Worm (Caenorhabditis elegans): ENCODE results near the gene nhr-143.

nhr-143 gene

ce11 chrV:9003291-9003690 lies 28.6 kb upstream of the nhr-143 start, which contains the start of gene srx-1:
TSS of gene srx-1 (plus strand) at chrV:9003672.
- TF ChIP-seq B0310.2 (tag; optimal IDR thresholded peaks at IDR 0.05) (no peak), sea-1 (GFP tag; conservative IDR thresholded peaks at IDR 0.05) (no peak), ets-7 (tag; optimal IDR thresholded peaks at IDR 0.05) (no peak), tbx-37 (GFP tag; conservative IDR thresholded peaks at IDR 0.05) (no peak), pes-1 (GFP tag; IDR thresholded peaks at IDR 0.05) (no peak), flt-1 (GFP tag; IDR thresholded peaks at IDR 0.05) (no peak), hmg-4 (GFP tag; optimal IDR thresholded peaks at IDR 0.05) (no peak), scrt-1 (GFP tag; IDR thresholded peaks at IDR 0.05) (no peak), hnd-1 (tag; optimal IDR thresholded peaks at IDR 0.05) (no peak), F13C5.2 (tag; optimal IDR thresholded peaks at IDR 0.05) (no peak), tra-4 (tag; optimal IDR thresholded peaks at IDR 0.05) (no peak), hmbx-1 (tag; optimal IDR thresholded peaks at IDR 0.05) (no peak), ceh-36 (tag; optimal IDR thresholded peaks at IDR 0.05) (no peak), ama-1 (optimal IDR thresholded peaks at IDR 0.05) (no peak), aly-1 (tag; optimal IDR thresholded peaks at IDR 0.05) (no peak), ceh-13 (GFP tag; optimal IDR thresholded peaks at IDR 0.05) (no peak), tbx-11 (GFP tag; IDR thresholded peaks at IDR 0.05) (no peak)

ce11 chrV:9001175-9001574 lies 26.4 kb upstream of the nhr-143 start, which contains the start of gene F59E11.2:
TSS of gene F59E11.2 (plus strand) at chrV:9001475.
- TF ChIP-seq tra-4 (tag; optimal IDR thresholded peaks at IDR 0.05) (no peak), B0310.2 (tag; optimal IDR thresholded peaks at IDR 0.05) (no peak)

- TF ChIP-seq ceh-13 (GFP tag; optimal IDR thresholded peaks at IDR 0.05) (no peak), B0310.2 (tag; optimal IDR thresholded peaks at IDR 0.05) (no peak), sea-1 (GFP tag; conservative IDR thresholded peaks at IDR 0.05) (no peak), flt-1 (GFP tag; IDR thresholded peaks at IDR 0.05) (no peak), aly-1 (tag; optimal IDR thresholded peaks at IDR 0.05) (no peak), F13C5.2 (tag; optimal IDR thresholded peaks at IDR 0.05) (no peak)
Observed at ce11 chrV:8994801-8995200, 20.1 kb upstream of the nhr-143 start, which contains the start of gene F59E11.5. TSS of gene F59E11.5 (plus strand) at chrV:8995101.

- TF ChIP-seq tbx-11 (GFP tag; IDR thresholded peaks at IDR 0.05) (no peak), hnd-1 (tag; optimal IDR thresholded peaks at IDR 0.05) (no peak), sea-1 (GFP tag; conservative IDR thresholded peaks at IDR 0.05) (no peak), ets-7 (tag; optimal IDR thresholded peaks at IDR 0.05) (no peak), pes-1 (GFP tag; IDR thresholded peaks at IDR 0.05) (no peak), scrt-1 (GFP tag; IDR thresholded peaks at IDR 0.05) (no peak), F13C5.2 (tag; optimal IDR thresholded peaks at IDR 0.05) (no peak), B0310.2 (tag; optimal IDR thresholded peaks at IDR 0.05) (no peak), ceh-13 (GFP tag; optimal IDR thresholded peaks at IDR 0.05) (no peak)
Observed at ce11 chrV:8994272-8994671, 19.5 kb upstream of the nhr-143 start.

ce11 chrV:8991679-8992078 lies 16.9 kb upstream of the nhr-143 start, which contains the start of gene F59E11.6:
TSS of gene F59E11.6 (plus strand) at chrV:8991789.
- TF ChIP-seq aly-1 (tag; optimal IDR thresholded peaks at IDR 0.05) (no peak), F13C5.2 (tag; optimal IDR thresholded peaks at IDR 0.05) (no peak)

- no peak for TF ChIP-seq F13C5.2 (tag; optimal IDR thresholded peaks at IDR 0.05)
- TF ChIP-seq aly-1 (tag; optimal IDR thresholded peaks at IDR 0.05), result no peak
- no peak for TF ChIP-seq flt-1 (GFP tag; IDR thresholded peaks at IDR 0.05)
- no peak for TF ChIP-seq ama-1 (optimal IDR thresholded peaks at IDR 0.05)
- TF ChIP-seq B0310.2 (tag; optimal IDR thresholded peaks at IDR 0.05), result no peak
- TF ChIP-seq hmbx-1 (tag; optimal IDR thresholded peaks at IDR 0.05), result no peak
- no peak for TF ChIP-seq scrt-1 (GFP tag; IDR thresholded peaks at IDR 0.05)
- no peak for TF ChIP-seq ceh-36 (tag; optimal IDR thresholded peaks at IDR 0.05)
- no peak for TF ChIP-seq tbx-37 (GFP tag; conservative IDR thresholded peaks at IDR 0.05)
- TF ChIP-seq tra-4 (tag; optimal IDR thresholded peaks at IDR 0.05), result no peak
- no peak for TF ChIP-seq pes-1 (GFP tag; IDR thresholded peaks at IDR 0.05)
- no peak for TF ChIP-seq hmg-4 (GFP tag; optimal IDR thresholded peaks at IDR 0.05)
- no peak for TF ChIP-seq tbx-11 (GFP tag; IDR thresholded peaks at IDR 0.05)
- no peak for TF ChIP-seq ets-7 (tag; optimal IDR thresholded peaks at IDR 0.05)
- no peak for TF ChIP-seq hnd-1 (tag; optimal IDR thresholded peaks at IDR 0.05)
- no peak for TF ChIP-seq sea-1 (GFP tag; conservative IDR thresholded peaks at IDR 0.05)
- no peak for TF ChIP-seq ceh-13 (GFP tag; optimal IDR thresholded peaks at IDR 0.05)
Observed at ce11 chrV:8990194-8990649, 15.5 kb upstream of the nhr-143 start, which contains the start of gene F59E11.7. TSS of gene F59E11.7 (plus strand) at chrV:8990244.

ce11 chrV:8988104-8988503 lies 13.4 kb upstream of the nhr-143 start, which contains the start of gene str-87:
TSS of gene str-87 (minus strand) at chrV:8988204.
- no peak for TF ChIP-seq aly-1 (tag; optimal IDR thresholded peaks at IDR 0.05)
- no peak for TF ChIP-seq hnd-1 (tag; optimal IDR thresholded peaks at IDR 0.05)
- no peak for TF ChIP-seq flt-1 (GFP tag; IDR thresholded peaks at IDR 0.05)
- TF ChIP-seq ceh-13 (GFP tag; optimal IDR thresholded peaks at IDR 0.05), result no peak
- TF ChIP-seq tbx-37 (GFP tag; conservative IDR thresholded peaks at IDR 0.05), result no peak
- TF ChIP-seq pes-1 (GFP tag; IDR thresholded peaks at IDR 0.05), result no peak
- TF ChIP-seq B0310.2 (tag; optimal IDR thresholded peaks at IDR 0.05), result no peak
- TF ChIP-seq hmg-4 (GFP tag; optimal IDR thresholded peaks at IDR 0.05), result no peak
- TF ChIP-seq sea-1 (GFP tag; conservative IDR thresholded peaks at IDR 0.05), result no peak
- no peak for TF ChIP-seq F13C5.2 (tag; optimal IDR thresholded peaks at IDR 0.05)
- TF ChIP-seq hmbx-1 (tag; optimal IDR thresholded peaks at IDR 0.05), result no peak
- TF ChIP-seq ama-1 (optimal IDR thresholded peaks at IDR 0.05), result no peak
- TF ChIP-seq scrt-1 (GFP tag; IDR thresholded peaks at IDR 0.05), result no peak
- no peak for TF ChIP-seq ceh-36 (tag; optimal IDR thresholded peaks at IDR 0.05)
- no peak for TF ChIP-seq tra-4 (tag; optimal IDR thresholded peaks at IDR 0.05)
- TF ChIP-seq tbx-11 (GFP tag; IDR thresholded peaks at IDR 0.05), result no peak
- no peak for TF ChIP-seq ets-7 (tag; optimal IDR thresholded peaks at IDR 0.05)

ce11 chrV:8985740-8986139 lies 11.0 kb upstream of the nhr-143 start, which contains the start of gene str-85:
TSS of gene str-85 (minus strand) at chrV:8985840.
- TF ChIP-seq ets-7 (tag; optimal IDR thresholded peaks at IDR 0.05), result no peak
- no peak for TF ChIP-seq aly-1 (tag; optimal IDR thresholded peaks at IDR 0.05)
- no peak for TF ChIP-seq tbx-37 (GFP tag; conservative IDR thresholded peaks at IDR 0.05)
- no peak for TF ChIP-seq ceh-13 (GFP tag; optimal IDR thresholded peaks at IDR 0.05)
- TF ChIP-seq pes-1 (GFP tag; IDR thresholded peaks at IDR 0.05), result no peak
- TF ChIP-seq hmbx-1 (tag; optimal IDR thresholded peaks at IDR 0.05), result no peak
- no peak for TF ChIP-seq tbx-11 (GFP tag; IDR thresholded peaks at IDR 0.05)
- no peak for TF ChIP-seq tra-4 (tag; optimal IDR thresholded peaks at IDR 0.05)
- no peak for TF ChIP-seq flt-1 (GFP tag; IDR thresholded peaks at IDR 0.05)
- TF ChIP-seq ama-1 (optimal IDR thresholded peaks at IDR 0.05), result no peak
- no peak for TF ChIP-seq sea-1 (GFP tag; conservative IDR thresholded peaks at IDR 0.05)
- no peak for TF ChIP-seq hnd-1 (tag; optimal IDR thresholded peaks at IDR 0.05)
